Fruit fly (Drosophila melanogaster) Kc167 (cell line): ENCODE data around the gene CG18273.

Experiments used
- Myc ChIP-seq: fragments of >200 bp; optimal IDR thresholded peaks from 2 replicates; lab custom pipeline; 2017; ENCODE audit warnings: missing external identifiers
- Sin3A ChIP-seq: fragments of >200 bp; optimal IDR thresholded peaks from 2 replicates; lab custom pipeline; 2018; ENCODE audit warnings: missing external identifiers
- h ChIP-seq: fragments of >200 bp; optimal IDR thresholded peaks from 3 replicates; lab custom pipeline; 2018; ENCODE audit warnings: missing external identifiers
- insv ChIP-seq: fragments of >200 bp; optimal IDR thresholded peaks from 3 replicates; lab custom pipeline; 2018; ENCODE audit warnings: missing external identifiers
- psq ChIP-seq: fragments of >200 bp; optimal IDR thresholded peaks from 2 replicates; lab custom pipeline; 2017; ENCODE audit warnings: missing external identifiers
- ttk ChIP-seq: sonication (Bioruptor generic); optimal IDR thresholded peaks from 2 replicates; lab custom pipeline; 2017; ENCODE audit warnings: missing external identifiers

CG18273 gene

DNA sequence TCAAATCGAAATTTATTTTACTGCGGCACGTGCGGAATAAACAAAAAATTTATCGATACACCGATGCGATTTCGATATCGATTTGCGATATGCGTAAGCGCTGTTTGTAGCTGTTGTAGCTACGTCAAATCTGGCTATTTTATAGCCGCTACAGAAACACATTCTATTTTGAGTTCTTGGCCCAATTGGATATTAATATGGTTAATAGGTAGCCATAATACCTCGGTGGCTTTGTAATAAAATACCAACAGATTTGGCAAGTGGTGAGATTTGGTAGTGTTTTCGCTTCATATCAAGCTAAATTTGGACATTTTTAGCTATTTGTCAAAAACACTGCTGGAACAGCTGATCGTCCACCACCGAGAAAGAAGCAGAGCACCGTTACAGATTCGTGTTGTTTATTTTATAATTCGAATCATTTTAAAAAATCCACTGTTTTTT is at the start of gene CG18273, which contains the start of gene CG3156:
TSS of gene CG18273 (minus strand) at position 65 of the 441 bp plus-strand sequence.
TSS of gene CG3156 (plus strand) at position 362 of the 441 bp plus-strand sequence.
- TF ChIP-seq ttk (no peak), h (lab: Kevin White, UChicago) (no peak), Sin3A (lab: Kevin White, UChicago) (no peak), psq (no peak), Myc (lab: Kevin White, UChicago) (no peak), insv (lab: Kevin White, UChicago) (no peak)

dm6 chrX:529724-530603 is 42.6 kb upstream of the CG18273 start, which contains the start of the genes CG4293 and Appl:
Gene CG4293 (minus strand): TSS chrX:530291.
Gene Appl (plus strand): TSS chrX:530501.
- TF ChIP-seq insv (lab: Kevin White, UChicago) (no peak), psq (no peak), ttk (no peak), Sin3A (lab: Kevin White, UChicago) (no peak), Myc (lab: Kevin White, UChicago) (no peak), h (lab: Kevin White, UChicago) (no peak)

dm6 chrX:526479-527071 is 39.2 kb upstream of the CG18273 start:
- no peak for TF ChIP-seq ttk
- no peak for TF ChIP-seq Sin3A (lab: Kevin White, UChicago)
- TF ChIP-seq insv (lab: Kevin White, UChicago) = no peak
- no peak for TF ChIP-seq h (lab: Kevin White, UChicago)
- TF ChIP-seq psq = no peak
- no peak for TF ChIP-seq Myc (lab: Kevin White, UChicago)

DNA sequence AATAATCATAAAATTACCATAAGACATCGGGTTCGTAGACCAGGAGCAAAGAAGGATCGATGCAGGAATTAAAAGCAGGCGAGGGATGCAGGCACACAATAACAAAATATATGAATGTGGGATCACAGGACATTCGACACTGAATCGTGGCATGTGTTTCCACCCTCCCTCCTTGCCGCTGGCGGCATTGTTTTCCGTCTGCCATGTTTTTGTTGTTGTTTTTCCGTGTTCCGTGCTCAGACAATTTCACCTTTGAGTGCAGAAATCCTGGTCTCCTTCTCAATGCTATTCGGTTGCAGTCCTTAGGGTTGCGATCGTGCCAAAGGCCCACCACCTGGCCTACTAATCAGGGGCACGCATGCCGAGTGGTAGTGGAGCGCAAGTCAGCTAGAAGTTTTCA is 38.2 kb upstream of the CG18273 start:
- TF ChIP-seq insv (lab: Kevin White, UChicago) (no peak), Sin3A (lab: Kevin White, UChicago) (no peak), h (lab: Kevin White, UChicago) (no peak), ttk (no peak), Myc (lab: Kevin White, UChicago) (no peak), psq (no peak)

DNA sequence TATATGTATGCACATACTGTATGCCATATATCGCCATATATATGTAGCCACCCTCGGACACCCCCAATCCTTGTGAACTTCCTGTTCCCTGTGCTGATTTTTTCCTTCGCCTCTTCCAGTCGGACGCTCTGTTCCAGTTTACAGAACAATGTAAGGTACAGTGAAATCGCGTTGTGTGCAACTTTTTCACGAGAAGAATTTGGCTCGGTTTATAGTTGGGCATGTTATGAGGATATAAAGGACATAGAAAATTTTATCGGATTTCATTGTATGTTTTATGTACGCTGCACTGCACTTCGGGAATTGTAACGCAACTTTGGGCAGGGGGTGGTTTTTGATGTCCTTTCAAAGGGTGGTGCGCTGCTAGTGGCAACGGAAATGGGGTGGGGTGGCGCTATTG is 37.0 kb upstream of the CG18273 start:
- no peak for TF ChIP-seq h (lab: Kevin White, UChicago)
- TF ChIP-seq Sin3A (lab: Kevin White, UChicago) = no peak
- no peak for TF ChIP-seq psq
- TF ChIP-seq Myc (lab: Kevin White, UChicago) = no peak
- TF ChIP-seq insv (lab: Kevin White, UChicago) = no peak
- TF ChIP-seq ttk = no peak

DNA sequence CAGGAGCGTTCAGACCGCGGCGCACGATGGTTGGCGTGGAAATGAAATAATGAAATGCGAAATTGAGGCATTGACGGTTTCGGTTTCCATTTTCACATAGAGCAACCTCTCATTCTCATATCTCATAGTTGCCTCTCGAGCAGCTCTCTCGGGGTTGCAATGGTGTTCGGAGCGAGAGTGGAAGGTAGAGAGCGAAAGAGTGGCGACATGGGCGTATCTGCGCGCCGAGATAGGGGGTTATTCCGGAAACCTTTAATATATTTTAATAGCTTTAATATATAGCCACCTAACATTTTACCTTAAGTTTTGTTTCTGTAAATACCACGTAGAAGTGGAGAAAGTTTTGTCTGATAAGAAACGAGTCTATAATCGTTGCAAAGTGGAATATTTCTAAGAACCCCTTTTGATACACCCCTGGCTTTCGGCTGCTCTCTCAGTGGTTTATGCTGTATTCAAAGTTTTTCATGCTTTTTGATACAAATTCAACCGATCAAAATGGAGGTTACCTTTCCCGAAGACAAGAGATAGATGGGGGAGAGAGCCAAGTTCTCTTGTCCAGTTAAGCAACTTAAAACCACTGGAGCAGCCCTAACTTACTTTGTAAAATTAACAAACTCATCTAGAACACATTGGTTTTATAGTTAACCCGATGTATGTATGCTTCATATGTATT is 35.9 kb upstream of the CG18273 start, which contains the start of gene elav:
TSS of gene elav (minus strand) at position 48 of the 673 bp plus-strand sequence.
- TF ChIP-seq ttk (no peak), h (lab: Kevin White, UChicago) (no peak), Myc (lab: Kevin White, UChicago) (no peak), insv (lab: Kevin White, UChicago) (no peak), psq (no peak), Sin3A (lab: Kevin White, UChicago) (no peak)

- no peak for TF ChIP-seq Myc (lab: Kevin White, UChicago)
- TF ChIP-seq Sin3A (lab: Kevin White, UChicago) = no peak
- TF ChIP-seq insv (lab: Kevin White, UChicago) = no peak
- TF ChIP-seq psq = no peak
- TF ChIP-seq h (lab: Kevin White, UChicago) = no peak
- TF ChIP-seq ttk = no peak
Observed at dm6 chrX:522357-523043, 35.1 kb upstream of the CG18273 start.

DNA sequence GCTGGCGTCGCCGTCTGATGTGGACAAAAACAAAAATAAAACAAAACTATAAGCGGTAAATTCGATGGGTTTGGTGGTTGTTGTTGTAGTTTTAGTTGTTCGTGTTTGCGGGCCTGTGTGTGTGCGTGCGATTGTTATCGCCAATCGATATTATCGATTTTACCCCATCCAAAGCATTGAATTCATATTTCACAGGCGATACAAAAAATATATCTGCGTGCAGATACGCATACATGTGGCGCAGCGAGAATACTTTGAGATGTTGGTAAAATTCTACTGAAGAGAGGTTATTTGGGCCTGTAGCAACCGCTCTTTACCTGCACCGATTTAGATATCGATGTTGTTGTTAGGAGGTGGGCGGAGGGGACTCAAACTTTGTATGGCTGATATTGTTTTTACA is 34.3 kb upstream of the CG18273 start:
- TF ChIP-seq psq (no peak), insv (lab: Kevin White, UChicago) (no peak), Sin3A (lab: Kevin White, UChicago) (no peak), Myc (lab: Kevin White, UChicago) (no peak), h (lab: Kevin White, UChicago) (no peak), ttk (no peak)

- no peak for TF ChIP-seq Myc (lab: Kevin White, UChicago)
- no peak for TF ChIP-seq ttk
- no peak for TF ChIP-seq h (lab: Kevin White, UChicago)
- no peak for TF ChIP-seq Sin3A (lab: Kevin White, UChicago)
- TF ChIP-seq insv (lab: Kevin White, UChicago) = no peak
- TF ChIP-seq psq = no peak
Observed at dm6 chrX:520215-520861, 33.0 kb upstream of the CG18273 start.

DNA sequence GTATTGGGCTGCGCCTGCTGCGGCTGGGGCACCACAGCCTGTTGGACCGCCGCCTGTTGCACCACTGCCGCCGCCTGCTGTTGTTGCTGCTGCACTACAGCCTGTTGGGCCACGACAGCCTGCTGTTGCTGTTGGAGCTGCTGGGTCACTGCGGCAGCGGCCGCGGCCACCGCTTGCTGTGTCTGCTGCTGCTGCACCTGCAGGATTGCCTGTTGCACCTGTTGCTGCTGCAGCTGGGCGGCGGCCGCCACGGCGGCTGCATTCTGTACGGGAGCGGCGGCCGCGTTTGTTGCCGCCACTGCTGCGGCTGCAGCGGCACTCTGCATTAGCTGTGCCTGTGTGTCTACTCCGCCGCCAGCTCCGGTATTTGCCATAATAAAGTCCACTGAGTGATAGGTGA is 31.5 kb upstream of the CG18273 start:
- TF ChIP-seq psq (no peak), insv (lab: Kevin White, UChicago) (no peak)

- no peak for TF ChIP-seq ttk
- TF ChIP-seq Myc (lab: Kevin White, UChicago) = no peak
- no peak for TF ChIP-seq insv (lab: Kevin White, UChicago)
- TF ChIP-seq psq = no peak
- TF ChIP-seq Sin3A (lab: Kevin White, UChicago) = no peak
- TF ChIP-seq h (lab: Kevin White, UChicago) = no peak
Observed at dm6 chrX:515676-516075, 28.3 kb upstream of the CG18273 start.
